Fruit fly (Drosophila melanogaster) ovary, adult (tissue): ENCODE results near the gene CG10958.
A peak's percentile ranks its signal among the peaks of the same experiment; 100 is the strongest.

Experiments
- CG17801 ChIP-seq: fragments of 200-800 bp; optimal IDR thresholded peaks from 2 replicates; lab custom pipeline; 2019; ENCODE audit warnings: missing biosample characterization, mild to moderate bottlenecking, missing genetic modification characterization, moderate library complexity; ENCODE audit not compliant: partially characterized antibody

Gene CG10958

DNA sequence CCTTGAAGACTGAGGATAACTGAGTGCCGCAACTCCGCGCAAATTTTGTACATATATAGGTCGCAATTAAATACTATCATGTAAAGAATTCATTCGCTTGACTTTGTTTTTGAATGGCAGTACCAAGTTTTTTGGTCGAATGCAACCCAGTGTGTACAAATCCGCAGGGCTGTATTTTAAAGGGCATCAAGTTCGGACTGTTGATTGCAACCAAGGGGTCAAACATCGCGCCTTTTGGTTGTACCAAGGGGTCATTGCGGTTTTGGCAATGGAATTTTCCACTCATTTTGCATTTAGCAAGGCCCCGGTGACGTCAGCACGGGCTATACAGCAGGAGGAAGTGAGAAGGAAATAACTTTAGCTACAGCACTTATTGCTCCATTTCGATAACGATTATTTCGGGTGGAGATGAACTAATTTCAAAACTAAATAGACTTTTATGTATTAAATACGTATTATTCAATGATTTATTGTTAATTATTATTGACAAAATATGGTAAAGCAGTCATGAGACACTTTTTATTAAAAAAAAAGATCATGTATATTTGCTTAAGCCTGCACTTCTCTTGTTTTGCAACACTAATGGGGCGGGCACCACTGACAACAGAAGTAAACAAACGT, at the start of gene CG10958:
Gene CG10958 (plus strand): TSS at position 593 of the 621 bp plus-strand sequence.
- peak; percentile 69 for TF ChIP-seq CG17801 (GFP tag; lab: Kevin White, UChicago)

DNA sequence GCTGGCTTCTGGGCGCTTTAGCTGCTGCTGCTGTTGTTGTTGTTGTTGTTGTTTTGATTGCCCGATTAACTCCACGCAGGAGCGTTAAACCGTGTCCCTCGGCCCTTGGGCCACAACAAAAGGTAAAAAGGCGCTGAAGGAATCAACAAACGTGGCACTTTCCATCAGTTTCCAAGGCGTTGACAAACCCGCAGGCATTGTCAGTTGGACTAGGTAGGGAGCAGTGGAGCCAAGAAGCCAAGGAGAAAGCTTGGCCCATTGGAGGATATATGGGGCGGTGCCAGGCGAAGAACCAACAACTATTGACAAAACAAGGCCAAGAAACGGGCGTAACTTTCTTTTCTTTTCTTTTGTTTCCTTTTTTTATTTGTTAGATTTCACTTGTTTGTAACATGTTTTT, 45.0 kb upstream of the CG10958 start, which contains the start of gene CG2256:
Gene CG2256 (minus strand): TSS at position 101 of the 400 bp plus-strand sequence.
- TF ChIP-seq CG17801 (GFP tag; lab: Kevin White, UChicago): no peak

DNA sequence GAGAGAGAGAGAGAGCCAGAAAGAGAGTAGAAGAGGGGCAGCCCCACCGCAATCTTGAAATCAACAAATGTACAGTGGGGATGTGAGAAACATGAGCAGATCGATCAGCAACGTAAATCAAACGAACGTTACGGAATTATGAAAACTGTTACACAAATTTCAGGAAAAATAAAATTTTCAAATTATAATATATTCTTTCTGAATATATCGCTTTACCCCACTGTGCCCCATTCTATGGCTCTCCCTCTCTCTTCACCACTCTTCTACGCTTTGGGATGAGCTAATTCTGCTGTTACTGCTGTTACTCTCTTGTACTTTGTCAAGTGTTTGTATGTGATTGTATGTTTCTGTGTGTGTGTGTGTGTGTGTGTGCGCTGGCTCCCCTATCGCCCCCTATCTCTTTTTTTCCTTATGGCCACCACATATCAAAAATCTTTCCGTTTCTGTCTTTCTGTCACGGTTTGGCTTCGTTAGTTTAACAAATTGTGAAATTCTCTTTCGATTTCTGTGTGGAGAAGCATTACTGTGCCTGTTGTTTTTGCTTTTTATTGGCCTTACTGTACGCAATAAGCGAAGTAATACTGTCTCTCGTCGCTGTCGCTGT, 41.0 kb upstream of the CG10958 start:
- peak; percentile 90 for TF ChIP-seq CG17801 (GFP tag; lab: Kevin White, UChicago)

- peak; percentile 98 for TF ChIP-seq CG17801 (GFP tag; lab: Kevin White, UChicago)
Measured at dm6 chrX:8092075-8092682, 39.9 kb upstream of the CG10958 start.

DNA sequence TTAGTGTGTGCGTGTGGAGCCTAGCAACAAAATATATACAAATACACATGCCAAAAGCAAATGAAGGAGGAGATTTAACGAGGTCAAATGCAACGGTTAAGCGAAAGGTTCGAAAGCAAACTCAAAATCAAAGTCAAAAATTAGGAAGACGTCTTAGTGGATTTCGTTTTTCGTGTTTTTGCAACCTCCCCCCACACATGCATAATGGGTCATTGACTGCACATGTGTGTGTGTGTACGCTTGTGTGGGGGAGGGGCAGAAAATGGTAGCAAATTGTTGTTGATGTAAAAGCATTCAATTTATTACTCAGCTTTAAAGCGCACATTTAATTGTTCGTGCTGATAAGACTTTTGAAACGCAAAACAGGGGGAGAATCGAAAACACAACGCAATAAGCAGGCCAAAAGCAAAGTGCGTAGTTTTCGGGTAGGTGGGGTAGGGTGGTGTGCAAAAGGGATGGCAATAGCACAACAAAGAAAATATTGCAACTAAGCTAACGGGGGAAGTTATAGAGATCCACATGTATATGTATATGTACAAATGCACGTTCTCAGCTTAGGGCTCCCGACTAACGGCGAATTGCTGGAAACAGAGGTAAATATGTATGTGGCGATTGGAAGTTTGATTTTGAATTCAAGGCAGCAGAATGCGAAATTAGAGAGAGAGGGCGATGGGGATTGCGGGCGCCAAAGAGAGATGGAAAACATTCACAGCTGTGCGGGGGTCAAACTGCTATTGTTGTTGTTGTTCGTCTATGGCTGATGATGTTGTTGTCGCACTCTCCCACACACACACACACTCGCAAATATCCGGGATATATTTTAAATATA, 39.0 kb upstream of the CG10958 start:
- peak; percentile 22 for TF ChIP-seq CG17801 (GFP tag; lab: Kevin White, UChicago)

- TF ChIP-seq CG17801 (GFP tag; lab: Kevin White, UChicago): no peak
Measured at dm6 chrX:8093722-8094177, 38.3 kb upstream of the CG10958 start, which contains the start of gene UbcE2H. UbcE2H (minus strand) TSS chrX:8094064.

DNA sequence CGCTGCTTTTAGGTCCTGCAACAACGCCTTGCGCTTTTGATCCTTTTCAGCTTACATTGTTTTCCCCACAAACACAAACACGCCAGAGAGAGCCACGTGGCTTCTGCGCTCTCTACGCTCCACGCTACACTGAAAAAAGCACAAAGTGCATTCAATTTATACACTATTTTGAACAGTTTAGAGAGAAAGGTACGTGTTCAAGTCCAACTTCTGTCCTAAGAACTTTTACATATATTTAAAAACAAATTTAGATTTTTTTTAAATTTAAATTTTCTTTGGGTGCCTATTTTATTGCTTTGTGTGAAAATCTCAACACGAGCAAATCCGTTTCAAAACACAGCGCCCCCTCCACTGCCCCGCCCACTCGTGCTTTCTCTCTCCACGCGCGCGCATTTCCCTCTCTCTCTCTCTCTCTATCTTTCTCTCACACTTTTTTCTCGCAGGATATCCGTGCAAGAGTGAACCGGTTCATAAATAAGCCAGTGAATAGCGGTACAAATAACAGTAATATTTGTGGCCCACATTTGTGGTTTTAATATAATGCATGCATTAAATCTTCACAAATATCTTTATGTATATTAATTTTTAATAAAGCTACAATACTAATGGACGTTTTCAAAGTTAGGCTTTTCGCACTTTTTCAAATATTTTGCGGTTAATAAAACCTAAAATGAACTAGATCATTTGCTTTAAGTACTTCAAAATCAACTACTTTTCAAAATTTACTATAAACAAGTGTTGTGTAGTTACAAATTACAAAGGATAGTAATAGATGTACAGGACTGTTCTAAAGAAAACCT, 31.9 kb upstream of the CG10958 start:
- peak; percentile 20 for TF ChIP-seq CG17801 (GFP tag; lab: Kevin White, UChicago)

- TF ChIP-seq CG17801 (GFP tag; lab: Kevin White, UChicago): no peak
Measured at dm6 chrX:8100826-8101079, 31.3 kb upstream of the CG10958 start.

- TF ChIP-seq CG17801 (GFP tag; lab: Kevin White, UChicago): peak; percentile 98
Measured at dm6 chrX:8101479-8102198, 30.4 kb upstream of the CG10958 start, which contains the start of gene CG2258. CG2258 (minus strand) TSS chrX:8102095.

DNA sequence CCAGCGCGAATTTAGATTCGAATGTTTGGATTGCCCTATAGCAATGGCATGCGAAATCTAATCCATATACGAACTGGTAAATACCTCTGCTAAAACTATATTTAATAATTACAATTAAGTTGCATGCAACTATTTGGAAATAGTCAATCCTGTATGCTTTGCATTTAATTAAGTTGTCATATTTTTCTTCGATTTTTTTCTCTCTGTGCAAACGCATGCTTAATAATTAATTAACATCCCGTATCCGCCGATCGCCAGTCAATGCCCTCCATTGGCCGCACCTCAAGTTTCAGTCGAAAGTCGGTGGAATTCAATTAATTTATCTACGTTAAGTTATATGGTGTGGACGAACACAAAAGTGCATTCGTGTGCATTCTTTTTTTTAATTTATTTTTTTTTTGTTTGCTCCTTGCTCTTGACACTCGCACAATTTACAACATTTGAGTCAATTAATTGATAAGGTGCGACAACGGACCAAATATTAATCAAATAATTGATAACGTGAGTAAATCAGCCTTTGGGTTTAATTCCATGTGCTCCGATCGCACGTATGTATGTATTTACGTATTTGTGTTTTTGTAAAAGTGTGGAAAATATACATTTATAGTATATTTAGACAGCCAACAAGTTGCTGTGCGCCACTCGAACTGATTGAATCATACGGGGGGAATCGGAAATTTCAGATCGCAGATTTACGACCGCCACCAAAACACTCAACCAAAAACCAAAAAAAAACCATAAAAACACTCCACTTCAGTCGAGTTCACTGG, 25.6 kb upstream of the CG10958 start:
- TF ChIP-seq CG17801 (GFP tag; lab: Kevin White, UChicago): peak; percentile 6

- TF ChIP-seq CG17801 (GFP tag; lab: Kevin White, UChicago): no peak
Measured at dm6 chrX:8107936-8108335, 24.1 kb upstream of the CG10958 start.

- TF ChIP-seq CG17801 (GFP tag; lab: Kevin White, UChicago): no peak
Measured at dm6 chrX:8110984-8111383, 21.1 kb upstream of the CG10958 start.

- no peak for TF ChIP-seq CG17801 (GFP tag; lab: Kevin White, UChicago)
Measured at dm6 chrX:8112715-8113114, 19.4 kb upstream of the CG10958 start.
